Fruit fly (Drosophila melanogaster): ENCODE data around the gene CG33270.

- no peak for TF ChIP-seq CG12071 (GFP tag; optimal IDR thresholded peaks at IDR 0.05)
- no peak for TF ChIP-seq CG31365 (tag; optimal IDR thresholded peaks at IDR 0.05)
- no peak for TF ChIP-seq amos (GFP tag; IDR thresholded peaks at IDR 0.05; ENCODE audit: partially characterized antibody)
- TF ChIP-seq sob (GFP tag; IDR thresholded peaks at IDR 0.05), result no peak
- TF ChIP-seq CG7987 (GFP tag; optimal IDR thresholded peaks at IDR 0.05), result no peak
- no peak for TF ChIP-seq Bdp1 (GFP tag; optimal IDR thresholded peaks at IDR 0.05)
- no peak for TF ChIP-seq tio (GFP tag; optimal IDR thresholded peaks at IDR 0.05)
- TF ChIP-seq CG11560 (tag; IDR thresholded peaks at IDR 0.05), result no peak
- no peak for TF ChIP-seq Opbp (GFP tag; IDR thresholded peaks at IDR 0.05; ENCODE audit: partially characterized antibody)
- no peak for TF ChIP-seq Fer1 (GFP tag; optimal IDR thresholded peaks at IDR 0.05)
- no peak for TF ChIP-seq CG12104 (GFP tag; optimal IDR thresholded peaks at IDR 0.05)
- TF ChIP-seq ci (GFP tag; IDR thresholded peaks at IDR 0.05), result no peak
- no peak for TF ChIP-seq CG16863 (GFP tag; optimal IDR thresholded peaks at IDR 0.05)
- no peak for TF ChIP-seq Ets65A (GFP tag)
Measured at dm6 chr3L:11591131-11591530, 12.7 kb upstream of the CG33270 start, which contains the start of gene CG33268.

Measured in whole organism, embryonic.